Fruit fly (Drosophila melanogaster) whole organism, embryonic: ENCODE data around the gene TM9SF3.

ENCODE experiments used
- Adf1 ChIP-seq: fragments of 200-800 bp; sonication (Bioruptor generic); IDR thresholded peaks from 2 replicates; pipeline ENCODE4 v1.3.6; 2022; ENCODE audit warnings: missing biosample characterization, missing genetic modification characterization
- BEAF-32 ChIP-seq: fragments of 200-800 bp; sonication (Bioruptor generic); optimal IDR thresholded peaks from 3 replicates; lab custom pipeline; 2017; ENCODE audit warnings: missing biosample characterization, missing genetic modification characterization, mild to moderate bottlenecking, moderate library complexity, missing genetic modification reagents
- Bgb ChIP-seq: fragments of 200-800 bp; sonication (Bioruptor generic); IDR thresholded peaks from 2 replicates; pipeline ENCODE4 v1.3.6; 2022; ENCODE audit warnings: missing biosample characterization, missing genetic modification characterization; ENCODE audit not compliant: partially characterized antibody
- CG10543 ChIP-seq: fragments of 200-800 bp; sonication (Bioruptor generic); optimal IDR thresholded peaks from 3 replicates; lab custom pipeline; 2017; ENCODE audit warnings: missing biosample characterization, mild to moderate bottlenecking, missing genetic modification characterization, moderate library complexity
- CG11085 ChIP-seq: fragments of 200-800 bp; sonication (Bioruptor generic); IDR thresholded peaks from 2 replicates; pipeline ENCODE4 v1.3.6; 2022; ENCODE audit warnings: missing biosample characterization, missing genetic modification characterization
- CG12391 ChIP-seq: fragments of 200-800 bp; sonication (Bioruptor generic); optimal IDR thresholded peaks from 3 replicates; lab custom pipeline; 2018; ENCODE audit warnings: missing biosample characterization, mild to moderate bottlenecking, missing genetic modification characterization, moderate library complexity
- CG12744 ChIP-seq: fragments of 200-800 bp; sonication (Bioruptor generic); optimal IDR thresholded peaks from 2 replicates; lab custom pipeline; 2016; ENCODE audit warnings: missing biosample characterization, missing genetic modification characterization
- CG14710 ChIP-seq: fragments of 200-800 bp; sonication (Bioruptor generic); optimal IDR thresholded peaks from 3 replicates; lab custom pipeline; 2019; ENCODE audit warnings: missing biosample characterization, mild to moderate bottlenecking, missing genetic modification characterization, moderate library complexity
- CG14965 ChIP-seq: fragments of 200-800 bp; sonication (Bioruptor generic); optimal IDR thresholded peaks from 2 replicates; lab custom pipeline; 2016; ENCODE audit warnings: missing biosample characterization, missing genetic modification characterization, borderline replicate concordance
- CG17328 ChIP-seq: fragments of 200-800 bp; sonication (Bioruptor generic); IDR thresholded peaks from 2 replicates; pipeline ENCODE4 v1.3.6; 2022; ENCODE audit warnings: missing biosample characterization, missing genetic modification characterization
- CG17568 ChIP-seq: fragments of 200-800 bp; sonication (Bioruptor generic); optimal IDR thresholded peaks from 2 replicates; lab custom pipeline; 2018; ENCODE audit warnings: missing biosample characterization, mild to moderate bottlenecking, missing genetic modification characterization, moderate library complexity
- CG18476 ChIP-seq: fragments of 200-800 bp; sonication (Bioruptor generic); optimal IDR thresholded peaks from 2 replicates; lab custom pipeline; 2016; ENCODE audit warnings: missing biosample characterization, mild to moderate bottlenecking, missing genetic modification characterization
- CG2199 ChIP-seq: fragments of 200-800 bp; sonication (Bioruptor generic); IDR thresholded peaks from 3 replicates; pipeline ENCODE4 v1.3.6; 2022; ENCODE audit warnings: missing biosample characterization, missing genetic modification characterization
- CG31365 ChIP-seq: fragments of 200-800 bp; sonication (Bioruptor generic); optimal IDR thresholded peaks from 2 replicates; lab custom pipeline; 2018; ENCODE audit warnings: missing biosample characterization, mild to moderate bottlenecking, missing genetic modification characterization
- CG3281 ChIP-seq: fragments of 200-800 bp; sonication (Bioruptor generic); optimal IDR thresholded peaks from 3 replicates; lab custom pipeline; 2017; ENCODE audit warnings: missing biosample characterization, mild to moderate bottlenecking, missing genetic modification characterization
- CG3847 ChIP-seq: fragments of 200-800 bp; sonication (Bioruptor generic); IDR thresholded peaks from 2 replicates; pipeline ENCODE4 v1.3.6; 2022; ENCODE audit warnings: missing biosample characterization, missing genetic modification characterization
- CG3995 ChIP-seq: fragments of 200-800 bp; sonication (Bioruptor generic); optimal IDR thresholded peaks from 3 replicates; lab custom pipeline; 2016; ENCODE audit warnings: missing biosample characterization, missing genetic modification characterization
- CG4820 ChIP-seq: fragments of 200-800 bp; sonication (Bioruptor generic); optimal IDR thresholded peaks from 3 replicates; lab custom pipeline; 2016; ENCODE audit warnings: missing biosample characterization, missing genetic modification characterization
- CG6272 ChIP-seq: fragments of 200-800 bp; sonication (Bioruptor generic); IDR thresholded peaks from 2 replicates; pipeline ENCODE4 v1.3.6; 2022; ENCODE audit warnings: missing biosample characterization, missing genetic modification characterization
- D19B ChIP-seq: fragments of 200-800 bp; sonication (Bioruptor generic); optimal IDR thresholded peaks from 2 replicates; lab custom pipeline; 2017; ENCODE audit warnings: missing biosample characterization, mild to moderate bottlenecking, missing genetic modification characterization
- Deaf1 ChIP-seq: fragments of 200-800 bp; optimal IDR thresholded peaks from 3 replicates; lab custom pipeline; 2019; ENCODE audit warnings: missing biosample characterization, mild to moderate bottlenecking, missing genetic modification characterization, moderate library complexity
- E2f1 ChIP-seq: fragments of 200-800 bp; sonication (Bioruptor generic); IDR thresholded peaks from 2 replicates; pipeline ENCODE4 v1.3.6; 2022; ENCODE audit warnings: missing biosample characterization, missing genetic modification characterization
- Eip74EF ChIP-seq, 2 experiments: fragments of 200-800 bp in 1 of 2; fragments of >200 bp in 1 of 2; sonication (Bioruptor generic) in 1 of 2; optimal IDR thresholded peaks; 2 replicates each; lab custom pipeline; 2017 to 2019; ENCODE audit warnings: missing biosample characterization in 2 of 2, missing genetic modification characterization in 2 of 2, mild to moderate bottlenecking in 1 of 2, moderate library complexity in 1 of 2
- Gsc ChIP-seq: fragments of 200-800 bp; sonication (Bioruptor generic); IDR thresholded peaks from 2 replicates; pipeline ENCODE4 v1.3.6; 2022; ENCODE audit warnings: missing biosample characterization, missing genetic modification characterization
- H2.0 ChIP-seq: fragments of 200-800 bp; sonication (Bioruptor generic); IDR thresholded peaks from 2 replicates; pipeline ENCODE4 v1.3.6; 2022; ENCODE audit warnings: missing biosample characterization, missing genetic modification characterization
- Hand ChIP-seq: fragments of 200-800 bp; sonication (Bioruptor generic); optimal IDR thresholded peaks from 2 replicates; lab custom pipeline; 2017; ENCODE audit warnings: mild to moderate bottlenecking, missing biosample characterization, missing genetic modification reagents, missing genetic modification characterization
- HmgZ ChIP-seq: fragments of 200-800 bp; sonication (Bioruptor generic); optimal IDR thresholded peaks from 2 replicates; lab custom pipeline; 2018; ENCODE audit warnings: missing biosample characterization, mild to moderate bottlenecking, missing genetic modification characterization
- Hmr ChIP-seq: fragments of 200-800 bp; sonication (Bioruptor generic); optimal IDR thresholded peaks from 3 replicates; lab custom pipeline; 2017; ENCODE audit warnings: mild to moderate bottlenecking, missing biosample characterization, missing genetic modification reagents, missing genetic modification characterization
- Hmx ChIP-seq: fragments of 200-800 bp; sonication (Bioruptor generic); optimal IDR thresholded peaks from 2 replicates; lab custom pipeline; 2016; ENCODE audit warnings: missing biosample characterization, missing genetic modification characterization
- Oaz ChIP-seq: fragments of 200-800 bp; sonication (Bioruptor generic); IDR thresholded peaks from 2 replicates; pipeline ENCODE4 v1.3.6; 2022; ENCODE audit warnings: missing biosample characterization, missing genetic modification characterization
- Side ChIP-seq: fragments of 200-800 bp; sonication (Bioruptor generic); optimal IDR thresholded peaks from 2 replicates; lab custom pipeline; 2016; ENCODE audit warnings: missing biosample characterization, missing genetic modification characterization
- YL-1 ChIP-seq: fragments of 200-800 bp; sonication (Bioruptor generic); optimal IDR thresholded peaks from 3 replicates; lab custom pipeline; 2017; ENCODE audit warnings: missing biosample characterization, mild to moderate bottlenecking, missing genetic modification characterization
- abd-A ChIP-seq: fragments of 200-800 bp; sonication (Bioruptor generic); optimal IDR thresholded peaks from 3 replicates; lab custom pipeline; 2019; ENCODE audit warnings: missing biosample characterization, mild to moderate bottlenecking, missing genetic modification characterization, moderate library complexity
- bowl ChIP-seq: fragments of 200-800 bp; sonication (Bioruptor generic); IDR thresholded peaks from 2 replicates; pipeline ENCODE4 v1.3.6; 2022; ENCODE audit warnings: missing biosample characterization, missing genetic modification characterization
- cg ChIP-seq: fragments of 200-800 bp; sonication (Bioruptor generic); optimal IDR thresholded peaks from 3 replicates; lab custom pipeline; 2019; ENCODE audit warnings: missing biosample characterization, mild to moderate bottlenecking, missing genetic modification characterization, moderate library complexity
- dmrt11E ChIP-seq: fragments of 200-800 bp; sonication (Bioruptor generic); optimal IDR thresholded peaks from 3 replicates; lab custom pipeline; 2018; ENCODE audit warnings: missing biosample characterization, mild to moderate bottlenecking, missing genetic modification characterization, moderate library complexity
- ems ChIP-seq: fragments of 200-800 bp; sonication (Bioruptor generic); optimal IDR thresholded peaks from 3 replicates; lab custom pipeline; 2016; ENCODE audit warnings: missing biosample characterization, missing genetic modification characterization
- gce ChIP-seq: fragments of 200-800 bp; sonication (Bioruptor generic); IDR thresholded peaks from 3 replicates; pipeline ENCODE4 v1.3.6; 2022; ENCODE audit warnings: missing biosample characterization, missing genetic modification characterization
- hkb ChIP-seq, 2 experiments: fragments of 200-800 bp in 1 of 2; fragments of >200 bp in 1 of 2; sonication (Bioruptor generic) in 1 of 2; IDR thresholded peaks in 1 of 2; optimal IDR thresholded peaks in 1 of 2; 2 replicates each; pipeline versions ENCODE4 v1.3.6 to Lab custom; 2017 to 2022; ENCODE audit warnings: missing biosample characterization in 1 of 2, missing genetic modification characterization in 1 of 2
- lab ChIP-seq: fragments of 200-800 bp; sonication (Bioruptor generic); optimal IDR thresholded peaks from 3 replicates; lab custom pipeline; 2017; ENCODE audit warnings: missing biosample characterization, missing genetic modification characterization, mild to moderate bottlenecking, moderate library complexity, missing genetic modification reagents
- pan ChIP-seq, 4 experiments: fragments of >200 bp in 3 of 4; fragments of 200-800 bp in 1 of 4; sonication (Bioruptor generic) in 1 of 4; optimal IDR thresholded peaks in 3 of 4; IDR thresholded peaks in 1 of 4; 2 replicates each; pipeline versions ENCODE4 v1.3.6 to Lab custom; 2017 to 2022; ENCODE audit warnings: missing biosample characterization in 2 of 4, missing genetic modification characterization in 2 of 4, mixed read lengths in 1 of 4
- pita ChIP-seq: fragments of 200-800 bp; sonication (Bioruptor generic); optimal IDR thresholded peaks from 2 replicates; lab custom pipeline; 2017; ENCODE audit warnings: missing biosample characterization, mild to moderate bottlenecking, missing genetic modification characterization
- prd ChIP-seq, 3 experiments: fragments of >200 bp in 2 of 3; fragments of 200-800 bp in 1 of 3; sonication (Bioruptor generic) in 1 of 3; optimal IDR thresholded peaks in 2 of 3; IDR thresholded peaks in 1 of 3; 2 replicates in 2 of 3; 3 replicates in 1 of 3; pipeline versions ENCODE4 v1.3.6 to Lab custom; 2017 to 2022; ENCODE audit warnings: missing biosample characterization in 1 of 3, missing genetic modification characterization in 1 of 3
- row ChIP-seq: fragments of 200-800 bp; sonication (Bioruptor generic); IDR thresholded peaks from 3 replicates; pipeline ENCODE4 v1.3.6; 2022; ENCODE audit warnings: missing biosample characterization, missing genetic modification characterization
- scrt ChIP-seq: fragments of 200-800 bp; sonication (Bioruptor generic); optimal IDR thresholded peaks from 2 replicates; lab custom pipeline; 2018; ENCODE audit warnings: missing biosample characterization, mild to moderate bottlenecking, missing genetic modification characterization, moderate library complexity
- seq ChIP-seq: fragments of 200-800 bp; sonication (Bioruptor generic); IDR thresholded peaks from 2 replicates; pipeline ENCODE4 v1.3.6; 2022; ENCODE audit warnings: missing biosample characterization, missing genetic modification characterization
- stc ChIP-seq: fragments of 200-800 bp; sonication (Bioruptor generic); IDR thresholded peaks from 2 replicates; pipeline ENCODE4 v1.3.6; 2022; ENCODE audit warnings: missing biosample characterization, missing genetic modification characterization
- tll ChIP-seq, 2 experiments: fragments of 200-800 bp in 1 of 2; fragments of >200 bp in 1 of 2; sonication (Bioruptor generic) in 1 of 2; optimal IDR thresholded peaks; 2 replicates each; lab custom pipeline; 2017 to 2019; ENCODE audit warnings: missing biosample characterization in 2 of 2, missing genetic modification characterization in 2 of 2, mild to moderate bottlenecking in 1 of 2, moderate library complexity in 1 of 2
- tna ChIP-seq: fragments of 200-800 bp; sonication (Bioruptor generic); IDR thresholded peaks from 2 replicates; pipeline ENCODE4 v1.3.6; 2022; ENCODE audit warnings: missing biosample characterization, missing genetic modification characterization; ENCODE audit not compliant: partially characterized antibody

The TM9SF3 gene

DNA sequence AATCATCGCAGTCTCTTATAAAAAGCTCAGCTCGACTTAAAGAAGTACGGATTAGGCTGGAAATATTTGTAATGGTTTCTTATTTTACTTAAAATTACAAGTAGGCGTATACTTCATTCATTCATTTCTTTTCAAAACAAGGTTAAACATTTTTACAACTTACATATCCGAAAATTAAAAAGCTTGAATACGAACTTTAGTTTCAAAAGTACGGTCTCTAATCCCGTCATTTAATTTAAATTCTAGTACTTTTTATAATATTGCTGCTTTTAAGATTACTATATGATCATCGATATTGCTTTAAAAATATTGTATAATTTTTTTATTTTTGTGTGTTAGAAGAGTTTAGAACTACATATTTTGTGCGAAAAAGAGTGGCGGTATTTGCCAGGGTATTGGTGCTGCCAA is 26.4 kb upstream of the TM9SF3 start (continued):
- no peak for TF ChIP-seq Bgb (GFP tag; lab: Robert Waterston, UW)
- TF ChIP-seq CG17328 = no peak
- no peak for TF ChIP-seq CG4820
- no peak for TF ChIP-seq YL-1 (GFP tag; lab: Kevin White, UChicago)
- no peak for TF ChIP-seq D19B
- no peak for TF ChIP-seq tll (GFP tag; optimal IDR thresholded peaks at IDR 0.05; lab: Kevin White, UChicago)
- TF ChIP-seq Eip74EF (GFP tag; optimal IDR thresholded peaks at IDR 0.05; lab: Kevin White, UChicago) = peak in 1 of 2 experiments; percentile 52
- TF ChIP-seq Deaf1 (tag; lab: Kevin White, UChicago) = no peak
- no peak for TF ChIP-seq CG17568 (GFP tag; lab: Kevin White, UChicago)
- TF ChIP-seq Gsc = no peak
- TF ChIP-seq CG3847 (GFP tag; lab: Robert Waterston, UW) = no peak
- TF ChIP-seq row (GFP tag; lab: Robert Waterston, UW) = peak; percentile 41; the same call in 2 of the 3 replicates
- TF ChIP-seq stc = no peak
- no peak for TF ChIP-seq ems (GFP tag; lab: Kevin White, UChicago)
- TF ChIP-seq CG10543 = no peak
- TF ChIP-seq abd-A (tag; lab: Kevin White, UChicago) = no peak
- no peak for TF ChIP-seq CG3995 (GFP tag; lab: Kevin White, UChicago)
- peak; percentile 20 for TF ChIP-seq CG12391 (tag; lab: Kevin White, UChicago)
- TF ChIP-seq gce (GFP tag; lab: Robert Waterston, UW) = no peak
- TF ChIP-seq seq (GFP tag; lab: Robert Waterston, UW) = no peak
- no peak for TF ChIP-seq CG18476
- no peak for TF ChIP-seq Oaz (GFP tag; lab: Robert Waterston, UW)
- no peak for TF ChIP-seq lab (GFP tag; lab: Kevin White, UChicago)
- no peak for TF ChIP-seq H2.0
- TF ChIP-seq CG2199 (GFP tag; lab: Robert Waterston, UW) = no peak
- no peak for TF ChIP-seq Hmx
- no peak for TF ChIP-seq CG6272 (GFP tag; lab: Robert Waterston, UW)
- no peak for TF ChIP-seq CG11085 (GFP tag; lab: Robert Waterston, UW)
- TF ChIP-seq dmrt11E = peak; percentile 50
- TF ChIP-seq scrt = no peak
- no peak for TF ChIP-seq pan (optimal IDR thresholded peaks at IDR 0.05; lab: Kevin White, UChicago)
- no peak for TF ChIP-seq pan (GFP tag; optimal IDR thresholded peaks at IDR 0.05 in 1 of 2, IDR thresholded peaks at IDR 0.05 in 1 of 2)
- TF ChIP-seq Adf1 = no peak
- no peak for TF ChIP-seq HmgZ (tag; lab: Kevin White, UChicago)
- TF ChIP-seq E2f1 (GFP tag; lab: Robert Waterston, UW) = no peak
- no peak for TF ChIP-seq pita
- no peak for TF ChIP-seq bowl
- TF ChIP-seq cg = no peak
- no peak for TF ChIP-seq BEAF-32 (GFP tag; lab: Kevin White, UChicago)
- TF ChIP-seq Side (GFP tag; lab: Kevin White, UChicago) = no peak
- TF ChIP-seq Hmr (GFP tag; lab: Kevin White, UChicago) = no peak
- TF ChIP-seq Hand = no peak
- no peak for TF ChIP-seq CG31365
- TF ChIP-seq hkb (optimal IDR thresholded peaks at IDR 0.05; lab: Kevin White, UChicago) = no peak
- TF ChIP-seq hkb (GFP tag; IDR thresholded peaks at IDR 0.05; lab: Robert Waterston, UW) = no peak
- no peak for TF ChIP-seq CG12744 (GFP tag; lab: Kevin White, UChicago)
- no peak for TF ChIP-seq prd (optimal IDR thresholded peaks at IDR 0.05; lab: Kevin White, UChicago)
- no peak for TF ChIP-seq prd (GFP tag; IDR thresholded peaks at IDR 0.05; lab: Robert Waterston, UW)
- no peak for TF ChIP-seq tna
- TF ChIP-seq CG14965 (GFP tag; lab: Kevin White, UChicago) = no peak
- no peak for TF ChIP-seq CG3281 (GFP tag; lab: Kevin White, UChicago)
- TF ChIP-seq CG14710 = peak; percentile 33
